Fruit fly (Drosophila melanogaster) whole organism, embryonic: Measurements from ENCODE around the gene CG31551.

Experiments used
- BEAF-32 ChIP-seq: fragments of 200-800 bp; sonication (Bioruptor generic); optimal IDR thresholded peaks from 3 replicates; lab custom pipeline; 2017; ENCODE audit warnings: missing biosample characterization, missing genetic modification characterization, mild to moderate bottlenecking, moderate library complexity, missing genetic modification reagents
- BtbVII ChIP-seq: fragments of 200-800 bp; sonication (Bioruptor generic); optimal IDR thresholded peaks from 3 replicates; lab custom pipeline; 2017; ENCODE audit warnings: missing biosample characterization, mild to moderate bottlenecking, missing genetic modification characterization
- CG10543 ChIP-seq: fragments of 200-800 bp; sonication (Bioruptor generic); optimal IDR thresholded peaks from 3 replicates; lab custom pipeline; 2017; ENCODE audit warnings: missing biosample characterization, mild to moderate bottlenecking, missing genetic modification characterization, moderate library complexity
- CG12299 ChIP-seq: fragments of 200-800 bp; sonication (Bioruptor generic); optimal IDR thresholded peaks from 2 replicates; lab custom pipeline; 2018; ENCODE audit warnings: missing biosample characterization, mild to moderate bottlenecking, missing genetic modification characterization
- CG14710 ChIP-seq: fragments of 200-800 bp; sonication (Bioruptor generic); optimal IDR thresholded peaks from 3 replicates; lab custom pipeline; 2019; ENCODE audit warnings: missing biosample characterization, mild to moderate bottlenecking, missing genetic modification characterization, moderate library complexity
- CG15269 ChIP-seq: fragments of 200-800 bp; sonication (Bioruptor generic); optimal IDR thresholded peaks from 2 replicates; lab custom pipeline; 2018; ENCODE audit warnings: missing biosample characterization, mild to moderate bottlenecking, missing genetic modification characterization, moderate library complexity
- CG15696 ChIP-seq: fragments of 200-800 bp; sonication (Bioruptor generic); optimal IDR thresholded peaks from 2 replicates; lab custom pipeline; 2019; ENCODE audit warnings: missing biosample characterization, mild to moderate bottlenecking, missing genetic modification characterization, moderate library complexity
- CG17568 ChIP-seq: fragments of 200-800 bp; sonication (Bioruptor generic); optimal IDR thresholded peaks from 2 replicates; lab custom pipeline; 2018; ENCODE audit warnings: missing biosample characterization, mild to moderate bottlenecking, missing genetic modification characterization, moderate library complexity
- CG17912 ChIP-seq: fragments of 200-800 bp; sonication (Bioruptor generic); optimal IDR thresholded peaks from 2 replicates; lab custom pipeline; 2018; ENCODE audit warnings: missing biosample characterization, mild to moderate bottlenecking, missing genetic modification characterization
- CG3281 ChIP-seq: fragments of 200-800 bp; sonication (Bioruptor generic); optimal IDR thresholded peaks from 3 replicates; lab custom pipeline; 2017; ENCODE audit warnings: missing biosample characterization, mild to moderate bottlenecking, missing genetic modification characterization
- CG34376 ChIP-seq: fragments of 200-800 bp; sonication (Bioruptor generic); optimal IDR thresholded peaks from 2 replicates; lab custom pipeline; 2018; ENCODE audit warnings: missing biosample characterization, mild to moderate bottlenecking, missing genetic modification characterization
- CG6272 ChIP-seq: fragments of 200-800 bp; sonication (Bioruptor generic); IDR thresholded peaks from 2 replicates; pipeline ENCODE4 v1.3.6; 2022; ENCODE audit warnings: missing biosample characterization, missing genetic modification characterization
- CG7357 ChIP-seq: fragments of 200-800 bp; sonication (Bioruptor generic); IDR thresholded peaks from 3 replicates; pipeline ENCODE4 v1.3.6; 2022; ENCODE audit warnings: missing biosample characterization, missing genetic modification characterization
- CG7963 ChIP-seq: fragments of 200-800 bp; sonication (Bioruptor generic); IDR thresholded peaks from 3 replicates; pipeline ENCODE4 v1.3.6; 2022; ENCODE audit warnings: missing biosample characterization, missing genetic modification characterization; ENCODE audit not compliant: partially characterized antibody
- CG7987 ChIP-seq: fragments of 200-800 bp; sonication (Bioruptor generic); optimal IDR thresholded peaks from 2 replicates; lab custom pipeline; 2018; ENCODE audit warnings: missing biosample characterization, mild to moderate bottlenecking, missing genetic modification characterization, moderate library complexity
- CG8944 ChIP-seq: fragments of 200-800 bp; sonication (Bioruptor generic); optimal IDR thresholded peaks from 3 replicates; lab custom pipeline; 2016; ENCODE audit warnings: missing biosample characterization, missing genetic modification characterization
- CkIIα-i1 ChIP-seq: fragments of 200-800 bp; sonication (Bioruptor generic); IDR thresholded peaks from 2 replicates; pipeline ENCODE4 v1.3.6; 2022; ENCODE audit warnings: missing biosample characterization, missing genetic modification characterization
- CrebB ChIP-seq: fragments of 200-800 bp; sonication (Bioruptor generic); optimal IDR thresholded peaks from 3 replicates; lab custom pipeline; 2018; ENCODE audit warnings: missing biosample characterization, mild to moderate bottlenecking, missing genetic modification characterization
- Dip2 ChIP-seq: fragments of 200-800 bp; sonication (Bioruptor generic); IDR thresholded peaks from 2 replicates; pipeline ENCODE4 v1.3.6; 2022; ENCODE audit warnings: missing biosample characterization, missing genetic modification characterization
- Elba2 ChIP-seq: fragments of 200-800 bp; sonication (Bioruptor generic); optimal IDR thresholded peaks from 3 replicates; lab custom pipeline; 2016; ENCODE audit warnings: missing biosample characterization, missing genetic modification characterization
- HmgZ ChIP-seq: fragments of 200-800 bp; sonication (Bioruptor generic); optimal IDR thresholded peaks from 2 replicates; lab custom pipeline; 2018; ENCODE audit warnings: missing biosample characterization, mild to moderate bottlenecking, missing genetic modification characterization
- Hmx ChIP-seq: fragments of 200-800 bp; sonication (Bioruptor generic); optimal IDR thresholded peaks from 2 replicates; lab custom pipeline; 2016; ENCODE audit warnings: missing biosample characterization, missing genetic modification characterization
- MTF-1 ChIP-seq: fragments of 200-800 bp; sonication (Bioruptor generic); optimal IDR thresholded peaks from 2 replicates; lab custom pipeline; 2018; ENCODE audit warnings: missing biosample characterization, mild to moderate bottlenecking, missing genetic modification characterization, borderline replicate concordance
- NFAT ChIP-seq: fragments of 200-800 bp; sonication (Bioruptor generic); IDR thresholded peaks from 2 replicates; pipeline ENCODE4 v1.3.6; 2022; ENCODE audit warnings: missing biosample characterization, missing genetic modification characterization
- Opbp ChIP-seq: fragments of 200-800 bp; sonication (Bioruptor generic); IDR thresholded peaks from 3 replicates; pipeline ENCODE4 v1.3.6; 2022; ENCODE audit warnings: missing biosample characterization, missing genetic modification characterization; ENCODE audit not compliant: partially characterized antibody
- Pdp1 ChIP-seq, 2 experiments: fragments of 200-800 bp; sonication (Bioruptor generic); optimal IDR thresholded peaks; 3 replicates each; lab custom pipeline; 2016; ENCODE audit warnings: missing biosample characterization in 2 of 2, missing genetic modification characterization in 2 of 2, mild to moderate bottlenecking in 1 of 2, moderate library complexity in 1 of 2
- Stat92E ChIP-seq, 3 experiments: fragments of >200 bp in 2 of 3; fragments of 200-800 bp in 1 of 3; sonication (Bioruptor generic) in 1 of 3; optimal IDR thresholded peaks; 2 replicates each; lab custom pipeline; 2017 to 2019; ENCODE audit warnings: missing biosample characterization in 3 of 3, missing genetic modification characterization in 3 of 3, mild to moderate bottlenecking in 1 of 3, moderate library complexity in 1 of 3
- amos ChIP-seq: fragments of 200-800 bp; sonication (Bioruptor generic); IDR thresholded peaks from 2 replicates; pipeline ENCODE4 v1.3.6; 2022; ENCODE audit warnings: missing biosample characterization, missing genetic modification characterization; ENCODE audit not compliant: partially characterized antibody
- btn ChIP-seq: fragments of 200-800 bp; sonication (Bioruptor generic); optimal IDR thresholded peaks from 2 replicates; lab custom pipeline; 2016; ENCODE audit warnings: missing biosample characterization, missing genetic modification characterization
- croc ChIP-seq: fragments of 200-800 bp; sonication (Bioruptor generic); conservative IDR thresholded peaks from 3 replicates; pipeline ENCODE4 v1.3.6; 2022; ENCODE audit warnings: missing biosample characterization, missing genetic modification characterization
- crp ChIP-seq, 2 experiments: fragments of 200-800 bp; sonication (Bioruptor generic); optimal IDR thresholded peaks; 2 replicates in 1 of 2; 3 replicates in 1 of 2; lab custom pipeline; 2017; ENCODE audit warnings: missing biosample characterization in 2 of 2, missing genetic modification characterization in 2 of 2, mild to moderate bottlenecking in 1 of 2, moderate library complexity in 1 of 2
- ems ChIP-seq: fragments of 200-800 bp; sonication (Bioruptor generic); optimal IDR thresholded peaks from 3 replicates; lab custom pipeline; 2016; ENCODE audit warnings: missing biosample characterization, missing genetic modification characterization
- fd96Cb ChIP-seq: fragments of 200-800 bp; sonication (Bioruptor generic); optimal IDR thresholded peaks from 2 replicates; lab custom pipeline; 2018; ENCODE audit warnings: missing biosample characterization, mild to moderate bottlenecking, missing genetic modification characterization, moderate library complexity
- ftz-f1 ChIP-seq: fragments of 200-800 bp; sonication (Bioruptor generic); optimal IDR thresholded peaks from 2 replicates; lab custom pipeline; 2016; ENCODE audit warnings: missing biosample characterization, missing genetic modification characterization
- fu2 ChIP-seq: fragments of 200-800 bp; sonication (Bioruptor generic); optimal IDR thresholded peaks from 2 replicates; lab custom pipeline; 2016; ENCODE audit warnings: missing biosample characterization, missing genetic modification characterization
- h ChIP-seq: fragments of >200 bp; optimal IDR thresholded peaks from 2 replicates; lab custom pipeline; 2017
- jigr1 ChIP-seq: fragments of 200-800 bp; sonication (Bioruptor generic); IDR thresholded peaks from 3 replicates; pipeline ENCODE4 v1.3.6; 2022; ENCODE audit warnings: missing biosample characterization, missing genetic modification characterization
- klu ChIP-seq: fragments of 200-800 bp; sonication (Bioruptor generic); IDR thresholded peaks from 2 replicates; pipeline ENCODE4 v1.3.6; 2022; ENCODE audit warnings: missing biosample characterization, missing genetic modification characterization
- onecut ChIP-seq: fragments of 200-800 bp; sonication (Bioruptor generic); IDR thresholded peaks from 2 replicates; pipeline ENCODE4 v1.3.6; 2022; ENCODE audit warnings: missing biosample characterization, missing genetic modification characterization
- peb ChIP-seq: fragments of 200-800 bp; sonication (Bioruptor generic); IDR thresholded peaks from 2 replicates; pipeline ENCODE4 v1.3.6; 2022; ENCODE audit warnings: missing biosample characterization, missing genetic modification characterization
- phol ChIP-seq: fragments of 200-800 bp; sonication (Bioruptor generic); optimal IDR thresholded peaks from 3 replicates; lab custom pipeline; 2018; ENCODE audit warnings: missing biosample characterization, mild to moderate bottlenecking, missing genetic modification characterization, moderate library complexity
- row ChIP-seq: fragments of 200-800 bp; sonication (Bioruptor generic); IDR thresholded peaks from 3 replicates; pipeline ENCODE4 v1.3.6; 2022; ENCODE audit warnings: missing biosample characterization, missing genetic modification characterization
- shn ChIP-seq: fragments of 200-800 bp; sonication (Bioruptor generic); optimal IDR thresholded peaks from 3 replicates; lab custom pipeline; 2016; ENCODE audit warnings: missing biosample characterization, missing genetic modification characterization
- sima ChIP-seq: fragments of 200-800 bp; sonication (Bioruptor generic); optimal IDR thresholded peaks from 2 replicates; lab custom pipeline; 2016; ENCODE audit warnings: missing biosample characterization, missing genetic modification characterization
- slbo ChIP-seq: fragments of 200-800 bp; sonication (Bioruptor generic); IDR thresholded peaks from 2 replicates; pipeline ENCODE4 v1.3.6; 2022; ENCODE audit warnings: missing biosample characterization, missing genetic modification characterization
- sr ChIP-seq: fragments of 200-800 bp; sonication (Bioruptor generic); IDR thresholded peaks from 3 replicates; pipeline ENCODE4 v1.3.6; 2022; ENCODE audit warnings: missing biosample characterization, missing genetic modification characterization
- tap ChIP-seq: fragments of 200-800 bp; optimal IDR thresholded peaks from 3 replicates; lab custom pipeline; 2019; ENCODE audit warnings: missing biosample characterization, mild to moderate bottlenecking, missing genetic modification characterization, moderate library complexity
- vfl ChIP-seq: fragments of 200-800 bp; sonication (Bioruptor generic); optimal IDR thresholded peaks from 2 replicates; lab custom pipeline; 2016; ENCODE audit warnings: missing biosample characterization, missing genetic modification characterization

The CG31551 gene

dm6 chr3R:5627552-5627951 is at the start of gene CG31551:
TSS of gene CG31551 (plus strand) at chr3R:5627852.
- no peak for TF ChIP-seq CG8944 (GFP tag; lab: Kevin White, UChicago)
- TF ChIP-seq btn (GFP tag; lab: Kevin White, UChicago) = no peak
- no peak for TF ChIP-seq CG7987

dm6 chr3R:5587863-5588519 is 39.7 kb upstream of the CG31551 start, which contains the start of gene CG2926:
TSS of gene CG2926 (minus strand) at chr3R:5588380.
- TF ChIP-seq fu2 (GFP tag; lab: Kevin White, UChicago) (peak; percentile 40), row (GFP tag; lab: Robert Waterston, UW) (peak; percentile 90), CG14710 (tag; lab: Kevin White, UChicago) (peak; percentile 68), CG7357 (GFP tag; lab: Robert Waterston, UW) (no peak), CG10543 (no peak), shn (GFP tag; lab: Kevin White, UChicago) (peak; percentile 58), klu (GFP tag; lab: Robert Waterston, UW) (no peak), crp (GFP tag; optimal IDR thresholded peaks at IDR 0.05; lab: Kevin White, UChicago) (peak in 1 of 2 experiments; percentile 33), Pdp1 (GFP tag; optimal IDR thresholded peaks at IDR 0.05; lab: Kevin White, UChicago) (peak in 1 of 2 experiments; percentile 26), fd96Cb (tag; lab: Kevin White, UChicago) (no peak), peb (GFP tag; lab: Robert Waterston, UW) (no peak), tap (tag; lab: Kevin White, UChicago) (no peak), CG6272 (GFP tag; lab: Robert Waterston, UW) (peak; percentile 62), h (lab: Kevin White, UChicago) (no peak), CG7963 (GFP tag; lab: Robert Waterston, UW) (peak; percentile 88), jigr1 (GFP tag; lab: Robert Waterston, UW) (no peak), onecut (peak; percentile 47), CG12299 (no peak), ftz-f1 (GFP tag; lab: Kevin White, UChicago) (no peak), Opbp (GFP tag; lab: Robert Waterston, UW) (peak; percentile 94), Hmx (GFP tag; lab: Kevin White, UChicago) (no peak), phol (tag; lab: Kevin White, UChicago) (peak; percentile 97), CG3281 (GFP tag; lab: Kevin White, UChicago) (no peak), NFAT (peak; percentile 56), slbo (GFP tag; lab: Robert Waterston, UW) (peak; percentile 72), CG15696 (no peak), BEAF-32 (GFP tag; lab: Kevin White, UChicago) (peak; percentile 87), ems (GFP tag; lab: Kevin White, UChicago) (no peak), Dip2 (GFP tag; lab: Robert Waterston, UW) (no peak), Elba2 (peak; percentile 93), amos (peak; percentile 93), BtbVII (no peak), HmgZ (tag; lab: Kevin White, UChicago) (peak; percentile 68), CG17568 (GFP tag; lab: Kevin White, UChicago) (no peak), croc (no peak), CG17912 (GFP tag; lab: Kevin White, UChicago) (peak; percentile 35), sr (GFP tag; lab: Robert Waterston, UW) (no peak), CrebB (tag; lab: Kevin White, UChicago) (no peak), MTF-1 (no peak), CkIIα-i1 (GFP tag; lab: Robert Waterston, UW) (no peak), Stat92E (GFP tag; optimal IDR thresholded peaks at IDR 0.05; lab: Kevin White, UChicago) (peak in 1 of 3 experiments; percentile 29), CG34376 (GFP tag; lab: Kevin White, UChicago) (peak; percentile 15), CG15269 (tag; lab: Kevin White, UChicago) (no peak), sima (GFP tag; lab: Kevin White, UChicago) (no peak), vfl (peak; percentile 38)
